Fruit fly (Drosophila melanogaster): ENCODE measurements around the gene Dnaaf5.
A peak's percentile ranks its signal among the peaks of the same experiment; 100 is the strongest.

The Dnaaf5 gene

dm6 chr3R:14382312-14383046, 20.9 kb upstream of the Dnaaf5 start (continued):
- TF ChIP-seq mld (GFP tag; IDR thresholded peaks at IDR 0.05; ENCODE audit: partially characterized antibody) = no peak
- TF ChIP-seq CG14441 (GFP tag; IDR thresholded peaks at IDR 0.05) = peak; percentile 52; the same call in 1 of the 2 replicates
- TF ChIP-seq ssp (GFP tag; IDR thresholded peaks at IDR 0.05) = peak; percentile 51
- no peak for TF ChIP-seq CG6175 (GFP tag; IDR thresholded peaks at IDR 0.05)
- peak; percentile 73 for TF ChIP-seq tin (GFP tag; optimal IDR thresholded peaks at IDR 0.05)
- TF ChIP-seq CG12219 (GFP tag; optimal IDR thresholded peaks at IDR 0.05) = peak; percentile 54
- TF ChIP-seq zen (tag; optimal IDR thresholded peaks at IDR 0.05) = peak; percentile 62
- TF ChIP-seq E2f2 (GFP tag; IDR thresholded peaks at IDR 0.05) = peak; percentile 43; the same call in 1 of the 2 replicates
- no peak for TF ChIP-seq nerfin-2 (GFP tag; IDR thresholded peaks at IDR 0.05; ENCODE audit: partially characterized antibody)
- peak; percentile 89 for TF ChIP-seq Meics (GFP tag; optimal IDR thresholded peaks at IDR 0.05)
- no peak for TF ChIP-seq mirr (GFP tag; optimal IDR thresholded peaks at IDR 0.05)
- TF ChIP-seq CG12942 (GFP tag; optimal IDR thresholded peaks at IDR 0.05) = peak; percentile 76
- TF ChIP-seq ro (GFP tag; IDR thresholded peaks at IDR 0.05) = no peak
- TF ChIP-seq sd (tag; optimal IDR thresholded peaks at IDR 0.05) = peak; percentile 75
- peak; percentile 68 for TF ChIP-seq CG2875 (GFP tag; optimal IDR thresholded peaks at IDR 0.05)
- no peak for TF ChIP-seq gce (GFP tag; IDR thresholded peaks at IDR 0.05)
- peak; percentile 2 for TF ChIP-seq schlank (tag; optimal IDR thresholded peaks at IDR 0.05)
- 0 out of 2 replicates have a peak, but pooled peaks have one; percentile 46 for TF ChIP-seq CG31224 (GFP tag; IDR thresholded peaks at IDR 0.05)
- TF ChIP-seq CG1529 (GFP tag; optimal IDR thresholded peaks at IDR 0.05) = peak; percentile 48
- TF ChIP-seq CG4730 (GFP tag; IDR thresholded peaks at IDR 0.05) = peak; percentile 42
- peak; percentile 82 for TF ChIP-seq cwo (GFP tag; optimal IDR thresholded peaks at IDR 0.05)
- TF ChIP-seq CG1792 (GFP tag; optimal IDR thresholded peaks at IDR 0.05) = no peak
- peak; percentile 66 for TF ChIP-seq lmd (GFP tag; IDR thresholded peaks at IDR 0.05)
- TF ChIP-seq MBD-R2 (GFP tag; IDR thresholded peaks at IDR 0.05) = peak; percentile 23; the same call in 1 of the 2 replicates
- TF ChIP-seq Asciz (GFP tag; optimal IDR thresholded peaks at IDR 0.05) = peak; percentile 78
- no peak for TF ChIP-seq sc (optimal IDR thresholded peaks at IDR 0.05)
- TF ChIP-seq sc (GFP tag; optimal IDR thresholded peaks at IDR 0.05) = peak; percentile 73
- TF ChIP-seq CG3163 (GFP tag; optimal IDR thresholded peaks at IDR 0.05) = no peak
- 0 out of 3 replicates have a peak, but pooled peaks have one; percentile 40 for TF ChIP-seq C15 (GFP tag; IDR thresholded peaks at IDR 0.05)
- TF ChIP-seq bbx (GFP tag; IDR thresholded peaks at IDR 0.05; ENCODE audit: partially characterized antibody) = no peak
- TF ChIP-seq Nf-YC (tag; optimal IDR thresholded peaks at IDR 0.05) = peak; percentile 68
- TF ChIP-seq CG3407 (GFP tag; optimal IDR thresholded peaks at IDR 0.05) = peak; percentile 92
- peak; percentile 90 for TF ChIP-seq CG12391 (tag; optimal IDR thresholded peaks at IDR 0.05)
- TF ChIP-seq pfk (GFP tag; optimal IDR thresholded peaks at IDR 0.05) = no peak
- 0 out of 2 replicates have a peak, but pooled peaks have one; percentile 2 for TF ChIP-seq CG4360 (GFP tag; IDR thresholded peaks at IDR 0.05)
- peak; percentile 52 for TF ChIP-seq kah (GFP tag; optimal IDR thresholded peaks at IDR 0.05)
- TF ChIP-seq D19B (GFP tag; optimal IDR thresholded peaks at IDR 0.05) = peak; percentile 64
- peak; percentile 79 for TF ChIP-seq CG14710 (tag; optimal IDR thresholded peaks at IDR 0.05)
- TF ChIP-seq gsb (GFP tag; IDR thresholded peaks at IDR 0.05) = no peak; the same call in 1 of the 2 replicates
- peak; percentile 83 for TF ChIP-seq unpg (GFP tag; optimal IDR thresholded peaks at IDR 0.05)
- no peak for TF ChIP-seq sna (GFP tag; IDR thresholded peaks at IDR 0.05; ENCODE audit: partially characterized antibody)
- TF ChIP-seq Hr3 (GFP tag; optimal IDR thresholded peaks at IDR 0.05) = peak; percentile 72
- TF ChIP-seq D19A (tag; optimal IDR thresholded peaks at IDR 0.05) = peak; percentile 81
- no peak for TF ChIP-seq ham (GFP tag; IDR thresholded peaks at IDR 0.05)
- TF ChIP-seq insv (GFP tag; optimal IDR thresholded peaks at IDR 0.05) = no peak
- peak; percentile 74 for TF ChIP-seq CG9437 (GFP tag; optimal IDR thresholded peaks at IDR 0.05)
- TF ChIP-seq CG30020 (tag; optimal IDR thresholded peaks at IDR 0.05) = peak; percentile 26
- TF ChIP-seq Hand (GFP tag; optimal IDR thresholded peaks at IDR 0.05) = peak; percentile 87
- peak in 1 of 3 experiments; percentile 81 for TF ChIP-seq lola (GFP tag; optimal IDR thresholded peaks at IDR 0.05)
